Fruit fly (Drosophila melanogaster) whole organism, embryonic: ENCODE measurements around the gene CG5071.

Experiments used
- CG18476 ChIP-seq: fragments of 200-800 bp; sonication (Bioruptor generic); optimal IDR thresholded peaks from 2 replicates; lab custom pipeline; 2016; ENCODE audit warnings: missing biosample characterization, mild to moderate bottlenecking, missing genetic modification characterization
- CG4730 ChIP-seq: fragments of 200-800 bp; sonication (Bioruptor generic); IDR thresholded peaks from 2 replicates; pipeline ENCODE4 v1.3.6; 2022; ENCODE audit warnings: missing biosample characterization, missing genetic modification characterization
- CG4854 ChIP-seq: fragments of 200-800 bp; sonication (Bioruptor generic); optimal IDR thresholded peaks from 2 replicates; lab custom pipeline; 2016; ENCODE audit warnings: missing biosample characterization, missing genetic modification characterization, inconsistent platforms
- eyg ChIP-seq: fragments of 200-800 bp; sonication (Bioruptor generic); optimal IDR thresholded peaks from 3 replicates; lab custom pipeline; 2016; ENCODE audit warnings: missing biosample characterization, missing genetic modification characterization

DNA sequence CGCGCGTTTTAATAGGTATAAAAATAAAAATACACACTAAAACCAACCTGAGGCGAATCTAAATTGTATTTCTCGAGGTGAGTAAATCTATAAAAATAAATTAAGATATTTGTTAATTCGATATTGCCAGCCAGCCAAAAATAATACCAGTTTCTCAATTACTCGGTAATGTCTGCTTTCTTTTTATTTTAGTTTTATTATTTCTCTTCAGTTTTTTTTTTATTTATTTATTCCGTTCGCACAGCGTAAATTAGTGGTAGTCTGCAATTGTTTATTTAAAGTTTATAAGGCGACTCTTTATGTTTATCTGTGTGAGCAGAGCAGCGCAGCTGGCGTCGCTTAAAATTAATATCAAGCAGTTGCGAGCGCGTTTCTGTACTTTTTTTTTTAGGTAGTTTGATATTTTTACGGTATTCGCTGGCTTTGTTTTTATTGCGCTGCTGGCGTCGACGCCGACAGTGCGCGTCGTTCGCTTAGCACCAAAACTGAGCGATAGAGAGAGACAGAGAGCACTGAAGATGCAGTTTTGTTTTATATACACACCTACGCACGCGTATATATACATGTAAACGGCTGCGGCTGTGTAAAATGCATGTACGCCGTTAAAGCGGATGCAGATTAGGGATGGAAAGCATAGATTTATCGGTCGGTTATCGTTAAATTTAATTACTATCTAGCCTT lies 29.5 kb downstream of the CG5071 start:
- TF ChIP-seq eyg (GFP tag; lab: Kevin White, UChicago) (no peak), CG4854 (GFP tag; lab: Kevin White, UChicago) (no peak), CG18476 (GFP tag; lab: Kevin White, UChicago) (no peak), CG4730 (GFP tag; lab: Robert Waterston, UW) (no peak)
